Fruit fly (Drosophila melanogaster) whole organism, pupa: Measurements from ENCODE around the gene CG13067.

Source experiments
- CG12605 ChIP-seq: fragments of 200-800 bp; sonication (Bioruptor generic); IDR thresholded peaks from 2 replicates; pipeline ENCODE4 v1.3.6; 2022; ENCODE audit warnings: missing biosample characterization, missing genetic modification characterization
- CG34367 ChIP-seq: fragments of 200-800 bp; sonication (Bioruptor generic); optimal IDR thresholded peaks from 2 replicates; lab custom pipeline; 2018; ENCODE audit warnings: missing biosample characterization, mild to moderate bottlenecking, missing genetic modification characterization

- TF ChIP-seq CG12605 (GFP tag; lab: Robert Waterston, UW): no peak
- TF ChIP-seq CG34367: peak; percentile 70
These were observed 11.5 kb upstream of the CG13067 start, which contains the start of gene CG13053 for dm6 chr3L:16259552-16259951.
